Worm (Caenorhabditis elegans): ENCODE measurements around the gene T25B9.9.

- TF ChIP-seq ama-1 (optimal IDR thresholded peaks at IDR 0.05) (no peak), C34F6.9 (tag; optimal IDR thresholded peaks at IDR 0.05) (no peak), ztf-11 (tag; optimal IDR thresholded peaks at IDR 0.05) (no peak), zag-1 (tag; optimal IDR thresholded peaks at IDR 0.05) (no peak), lin-39 (tag; optimal IDR thresholded peaks at IDR 0.05) (no peak), nhr-237 (tag; optimal IDR thresholded peaks at IDR 0.05) (no peak), nhr-6 (tag; optimal IDR thresholded peaks at IDR 0.05) (no peak), unc-39 (tag; optimal IDR thresholded peaks at IDR 0.05) (no peak), lsy-2 (tag; optimal IDR thresholded peaks at IDR 0.05) (no peak), egl-27 (tag; optimal IDR thresholded peaks at IDR 0.05) (no peak), snpc-4 (tag; optimal IDR thresholded peaks at IDR 0.05) (no peak), ceh-16 (tag; optimal IDR thresholded peaks at IDR 0.05) (no peak), ceh-82 (tag; optimal IDR thresholded peaks at IDR 0.05) (no peak)
Observed at ce11 chrIV:10777076-10777475, 7.6 kb downstream of the T25B9.9 start.
